Fruit fly (Drosophila melanogaster): ENCODE measurements around the gene CG34112.
A peak's percentile ranks its signal among the peaks of the same experiment; 100 is the strongest.

The CG34112 gene

DNA sequence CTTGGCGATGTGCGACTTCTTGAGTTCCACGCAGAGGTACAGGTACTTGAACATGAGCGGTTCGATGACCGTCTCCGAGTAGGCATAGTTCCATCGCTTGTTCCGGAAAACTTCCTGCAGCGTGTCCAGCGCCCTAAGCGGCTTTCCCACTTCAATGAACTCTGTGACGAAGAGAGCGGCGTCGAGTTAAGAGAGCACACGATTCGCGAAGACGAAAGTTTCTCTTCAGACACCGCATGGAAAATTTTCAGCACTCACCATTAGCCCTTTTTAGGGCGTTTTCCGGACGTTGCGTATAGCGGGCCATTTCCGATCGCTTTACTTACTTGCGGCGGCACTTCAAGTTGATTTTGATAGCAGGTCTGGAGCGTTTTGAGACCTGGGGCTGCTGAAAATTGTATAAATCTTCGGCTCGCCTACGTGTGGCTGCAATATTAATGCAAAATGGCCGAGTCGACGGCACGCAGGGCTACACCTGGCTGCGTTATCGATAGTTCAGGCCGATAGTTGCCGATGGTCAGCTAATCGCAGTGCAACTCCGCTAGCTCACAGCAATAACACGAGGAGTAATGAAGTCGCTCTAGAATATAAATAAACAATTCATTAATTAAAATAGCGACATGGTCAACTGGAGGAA is 39.5 kb upstream of the CG34112 start, which contains the start of the genes eIF3a and CG1074 (continued):
- no peak for TF ChIP-seq CG8388 (GFP tag; optimal IDR thresholded peaks at IDR 0.05)
- peak; percentile 15 for TF ChIP-seq Atf3 (GFP tag; optimal IDR thresholded peaks at IDR 0.05)
- TF ChIP-seq CG3726 (GFP tag; IDR thresholded peaks at IDR 0.05) = no peak
- no peak for TF ChIP-seq Lim3 (GFP tag; IDR thresholded peaks at IDR 0.05)
- TF ChIP-seq CG1647 (GFP tag; optimal IDR thresholded peaks at IDR 0.05) = peak; percentile 47
- peak; percentile 54 for TF ChIP-seq CG6272 (GFP tag; IDR thresholded peaks at IDR 0.05)
- no peak for TF ChIP-seq CG7357 (GFP tag; IDR thresholded peaks at IDR 0.05)
- TF ChIP-seq sens-2 (GFP tag; IDR thresholded peaks at IDR 0.05) = no peak
- peak; percentile 90 for TF ChIP-seq CG17186 (GFP tag; optimal IDR thresholded peaks at IDR 0.05)
- TF ChIP-seq CG1529 (GFP tag; optimal IDR thresholded peaks at IDR 0.05) = no peak
- TF ChIP-seq CG6791 (GFP tag; IDR thresholded peaks at IDR 0.05; ENCODE audit: partially characterized antibody) = peak; percentile 98
- peak; percentile 97 for TF ChIP-seq knrl (GFP tag; IDR thresholded peaks at IDR 0.05; ENCODE audit: partially characterized antibody)
- no peak for TF ChIP-seq D (optimal IDR thresholded peaks at IDR 0.05)
- no peak for TF ChIP-seq D (GFP tag; optimal IDR thresholded peaks at IDR 0.05)
- peak; percentile 22; the same call in 1 of the 2 replicates for TF ChIP-seq Drgx (GFP tag; IDR thresholded peaks at IDR 0.05)
- no peak for TF ChIP-seq CG31388 (GFP tag; optimal IDR thresholded peaks at IDR 0.05)
- TF ChIP-seq Sox102F (GFP tag; optimal IDR thresholded peaks at IDR 0.05) = no peak
- no peak for TF ChIP-seq pnt (GFP tag; optimal IDR thresholded peaks at IDR 0.05)
- peak; percentile 54 for TF ChIP-seq CG12744 (GFP tag; optimal IDR thresholded peaks at IDR 0.05)
- no peak for TF ChIP-seq pan (optimal IDR thresholded peaks at IDR 0.05)
- TF ChIP-seq pan (GFP tag; optimal IDR thresholded peaks at IDR 0.05 in 1 of 2, IDR thresholded peaks at IDR 0.05 in 1 of 2) = peak in 1 of 2 experiments; percentile 69
- peak; percentile 4 for TF ChIP-seq CG15696 (tag; optimal IDR thresholded peaks at IDR 0.05)
- TF ChIP-seq Ravus (GFP tag; IDR thresholded peaks at IDR 0.05) = no peak
- no peak for TF ChIP-seq abd-A (tag; optimal IDR thresholded peaks at IDR 0.05)
- no peak for TF ChIP-seq Jarid2 (GFP tag; optimal IDR thresholded peaks at IDR 0.05)
- peak; percentile 71 for TF ChIP-seq CG13775 (GFP tag; optimal IDR thresholded peaks at IDR 0.05)
- TF ChIP-seq Med (GFP tag) = peak; percentile 97
- TF ChIP-seq CG17802 (tag; optimal IDR thresholded peaks at IDR 0.05) = peak; percentile 52
- TF ChIP-seq tio (GFP tag; optimal IDR thresholded peaks at IDR 0.05) = no peak
- TF ChIP-seq sr (GFP tag; IDR thresholded peaks at IDR 0.05) = peak; percentile 69; the same call in 2 of the 3 replicates
- peak; percentile 76 for TF ChIP-seq Trl (optimal IDR thresholded peaks at IDR 0.05)
- peak; percentile 75 for TF ChIP-seq Trl (GFP tag; optimal IDR thresholded peaks at IDR 0.05)
- peak; percentile 49 for TF ChIP-seq Atf-2 (GFP tag; optimal IDR thresholded peaks at IDR 0.05)
- peak; percentile 23; the same call in 1 of the 3 replicates for TF ChIP-seq croc (GFP tag; conservative IDR thresholded peaks at IDR 0.05)
- no peak for TF ChIP-seq grn (GFP tag; optimal IDR thresholded peaks at IDR 0.05)
- TF ChIP-seq D19A (tag; optimal IDR thresholded peaks at IDR 0.05) = no peak
- no peak for TF ChIP-seq CG6813 (GFP tag; optimal IDR thresholded peaks at IDR 0.05)
- TF ChIP-seq HLHmδ (GFP tag; optimal IDR thresholded peaks at IDR 0.05) = peak; percentile 92
- TF ChIP-seq Kr (GFP tag; optimal IDR thresholded peaks at IDR 0.05) = no peak
- TF ChIP-seq Spps (tag; optimal IDR thresholded peaks at IDR 0.05) = peak; percentile 30
- TF ChIP-seq CG14014 (GFP tag; IDR thresholded peaks at IDR 0.05) = peak; percentile 58; the same call in 1 of the 2 replicates
- TF ChIP-seq CG10565 (GFP tag; optimal IDR thresholded peaks at IDR 0.05) = no peak
- peak; percentile 86 for TF ChIP-seq sob (GFP tag; IDR thresholded peaks at IDR 0.05)
- peak in 1 of 3 experiments; percentile 56 for TF ChIP-seq Stat92E (GFP tag; optimal IDR thresholded peaks at IDR 0.05)
- peak; percentile 52 for TF ChIP-seq Antp (GFP tag; optimal IDR thresholded peaks at IDR 0.05)
- TF ChIP-seq Taf1 (GFP tag; IDR thresholded peaks at IDR 0.05) = no peak
- TF ChIP-seq fd64A (GFP tag; optimal IDR thresholded peaks at IDR 0.05) = peak; percentile 60
- TF ChIP-seq tup (GFP tag; optimal IDR thresholded peaks at IDR 0.05) = peak; percentile 10
- peak; percentile 95 for TF ChIP-seq pzg (GFP tag; optimal IDR thresholded peaks at IDR 0.05)
- TF ChIP-seq CG10543 (GFP tag; optimal IDR thresholded peaks at IDR 0.05) = peak; percentile 78
